Worm (Caenorhabditis elegans) whole organism, late embryonic: ENCODE measurements around the gene C10F3.7.

Experiments
- K09A11.1 ChIP-seq: sonication (generic microtip); optimal IDR thresholded peaks from 2 replicates; lab custom pipeline; 2017; ENCODE audit warnings: antibody characterized with exemption, mild to moderate bottlenecking, missing genetic modification characterization, missing compliant biosample characterization; ENCODE audit not compliant: insufficient read depth
- ceh-48 ChIP-seq: sonication (generic microtip); optimal IDR thresholded peaks from 2 replicates; lab custom pipeline; 2016; ENCODE audit warnings: missing genetic modification characterization, inconsistent platforms, missing compliant biosample characterization
- dmd-4 ChIP-seq: sonication (generic microtip); optimal IDR thresholded peaks from 2 replicates; lab custom pipeline; 2016; ENCODE audit warnings: borderline replicate concordance, missing genetic modification characterization, missing compliant biosample characterization
- dve-1 ChIP-seq: sonication (generic microtip); optimal IDR thresholded peaks from 2 replicates; lab custom pipeline; 2017; ENCODE audit warnings: antibody characterized with exemption, mild to moderate bottlenecking, missing genetic modification characterization, missing compliant biosample characterization
- ets-4 ChIP-seq: sonication (generic microtip); optimal IDR thresholded peaks from 2 replicates; lab custom pipeline; 2016; ENCODE audit warnings: missing genetic modification characterization, missing compliant biosample characterization
- hlh-13 ChIP-seq: fragments of 200-800 bp; sonication (Bioruptor generic); optimal IDR thresholded peaks from 2 replicates; lab custom pipeline; 2018; ENCODE audit warnings: mild to moderate bottlenecking, missing genetic modification characterization, missing compliant biosample characterization
- hlh-8 ChIP-seq: sonication (generic microtip); optimal IDR thresholded peaks from 2 replicates; lab custom pipeline; 2016; ENCODE audit warnings: missing genotype, missing genetic modification characterization, missing compliant biosample characterization
- mec-3 ChIP-seq: sonication (generic microtip); optimal IDR thresholded peaks from 2 replicates; lab custom pipeline; 2016; ENCODE audit warnings: borderline replicate concordance, missing genetic modification characterization, missing compliant biosample characterization
- nhr-11 ChIP-seq: fragments of 150-350 bp; optimal IDR thresholded peaks from 2 replicates; lab custom pipeline; 2014; ENCODE audit warnings: missing biosample characterization, missing genetic modification characterization
- nhr-232 ChIP-seq: sonication (generic microtip); optimal IDR thresholded peaks from 2 replicates; lab custom pipeline; 2016; ENCODE audit warnings: missing genetic modification characterization, missing compliant biosample characterization
- pag-3 ChIP-seq: sonication (generic microtip); optimal IDR thresholded peaks from 2 replicates; lab custom pipeline; 2016; ENCODE audit warnings: missing compliant biosample characterization, missing genetic modification characterization, borderline replicate concordance
- pha-4 ChIP-seq: fragments of 150-350 bp; optimal IDR thresholded peaks from 2 replicates; lab custom pipeline; 2018; ENCODE audit warnings: missing biosample characterization, missing genetic modification reagents, missing genetic modification characterization
- pqm-1 ChIP-seq: sonication (generic microtip); optimal IDR thresholded peaks from 2 replicates; lab custom pipeline; 2016; ENCODE audit warnings: missing genetic modification characterization, missing compliant biosample characterization
- sdc-2 ChIP-seq: sonication (generic microtip); optimal IDR thresholded peaks from 2 replicates; lab custom pipeline; 2016; ENCODE audit warnings: missing genotype, missing genetic modification characterization, missing compliant biosample characterization

DNA sequence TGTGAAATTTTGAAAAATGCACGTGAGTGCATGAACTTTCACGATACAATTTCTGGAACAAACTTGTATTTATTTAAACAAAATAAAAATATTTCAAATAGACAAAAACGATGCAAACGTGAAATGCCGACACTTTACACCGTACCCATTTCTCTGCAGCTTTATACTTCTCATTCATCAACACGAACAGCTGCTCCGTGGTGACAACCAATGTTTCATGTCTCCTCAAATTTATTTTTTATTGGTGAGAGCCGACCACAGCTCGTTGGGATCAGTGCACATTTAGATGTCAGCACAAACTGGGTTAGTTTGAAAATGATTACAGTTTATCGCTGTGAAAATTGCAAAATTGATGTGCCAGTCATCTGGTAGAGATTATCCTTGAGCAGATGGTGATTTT, 8.9 kb upstream of the C10F3.7 start:
- no peak for TF ChIP-seq ceh-48 (tag; lab: Kevin White, UChicago)
- TF ChIP-seq K09A11.1: no peak
- no peak for TF ChIP-seq dmd-4 (tag; lab: Kevin White, UChicago)
- TF ChIP-seq mec-3 (tag; lab: Kevin White, UChicago): no peak
- no peak for TF ChIP-seq nhr-232
- no peak for TF ChIP-seq sdc-2
- no peak for TF ChIP-seq ets-4
- no peak for TF ChIP-seq pha-4 (tag; lab: Kevin White, UChicago)
- no peak for TF ChIP-seq dve-1 (tag; lab: Kevin White, UChicago)
- no peak for TF ChIP-seq hlh-8 (tag; lab: Kevin White, UChicago)
- no peak for TF ChIP-seq pqm-1 (tag; lab: Kevin White, UChicago)
- no peak for TF ChIP-seq pag-3 (tag; lab: Kevin White, UChicago)
- TF ChIP-seq hlh-13 (GFP tag; lab: Kevin White, UChicago): no peak
- TF ChIP-seq nhr-11: no peak
